Fruit fly (Drosophila melanogaster) whole organism, embryonic: ENCODE measurements around the gene Taf11.

Experiments
- Abd-B ChIP-seq: fragments of 200-800 bp; sonication (Bioruptor generic); optimal IDR thresholded peaks from 2 replicates; lab custom pipeline; 2018; ENCODE audit warnings: missing biosample characterization, mild to moderate bottlenecking, missing genetic modification characterization, moderate library complexity
- CG11247 ChIP-seq: fragments of 200-800 bp; sonication (Bioruptor generic); IDR thresholded peaks from 2 replicates; pipeline ENCODE4 v1.3.6; 2022; ENCODE audit warnings: missing biosample characterization, missing genetic modification characterization
- CG11560 ChIP-seq: fragments of 200-800 bp; sonication (Bioruptor generic); IDR thresholded peaks from 3 replicates; pipeline ENCODE4 v1.3.6; 2022; ENCODE audit warnings: missing biosample characterization, missing genetic modification characterization
- CG14710 ChIP-seq: fragments of 200-800 bp; sonication (Bioruptor generic); optimal IDR thresholded peaks from 3 replicates; lab custom pipeline; 2019; ENCODE audit warnings: missing biosample characterization, mild to moderate bottlenecking, missing genetic modification characterization, moderate library complexity
- CG15479 ChIP-seq: fragments of 200-800 bp; sonication (Bioruptor generic); optimal IDR thresholded peaks from 3 replicates; lab custom pipeline; 2019; ENCODE audit warnings: missing biosample characterization, mild to moderate bottlenecking, missing genetic modification characterization, moderate library complexity
- CG17328 ChIP-seq: fragments of 200-800 bp; sonication (Bioruptor generic); IDR thresholded peaks from 2 replicates; pipeline ENCODE4 v1.3.6; 2022; ENCODE audit warnings: missing biosample characterization, missing genetic modification characterization
- CG1792 ChIP-seq: fragments of 200-800 bp; sonication (Bioruptor generic); optimal IDR thresholded peaks from 2 replicates; lab custom pipeline; 2016; ENCODE audit warnings: missing biosample characterization, missing genetic modification characterization
- CG18764 ChIP-seq: fragments of 200-800 bp; sonication (Bioruptor generic); optimal IDR thresholded peaks from 3 replicates; lab custom pipeline; 2016; ENCODE audit warnings: missing biosample characterization, missing genetic modification characterization
- CG2875 ChIP-seq: fragments of 200-800 bp; sonication (Bioruptor generic); optimal IDR thresholded peaks from 2 replicates; lab custom pipeline; 2017; ENCODE audit warnings: missing biosample characterization, mild to moderate bottlenecking, missing genetic modification characterization, missing genetic modification reagents
- CG32772 ChIP-seq: fragments of 200-800 bp; sonication (Bioruptor generic); IDR thresholded peaks from 2 replicates; pipeline ENCODE4 v1.3.6; 2022; ENCODE audit warnings: missing biosample characterization, missing genetic modification characterization
- CG3281 ChIP-seq: fragments of 200-800 bp; sonication (Bioruptor generic); optimal IDR thresholded peaks from 3 replicates; lab custom pipeline; 2017; ENCODE audit warnings: missing biosample characterization, mild to moderate bottlenecking, missing genetic modification characterization
- CG3838 ChIP-seq: fragments of 200-800 bp; sonication (Bioruptor generic); optimal IDR thresholded peaks from 3 replicates; lab custom pipeline; 2016; ENCODE audit warnings: missing biosample characterization, missing genetic modification characterization
- CG4360 ChIP-seq: fragments of 200-800 bp; sonication (Bioruptor generic); IDR thresholded peaks from 2 replicates; pipeline ENCODE4 v1.3.6; 2022; ENCODE audit warnings: missing biosample characterization, missing genetic modification characterization
- CG5245 ChIP-seq: fragments of 200-800 bp; sonication (Bioruptor generic); optimal IDR thresholded peaks from 3 replicates; lab custom pipeline; 2016; ENCODE audit warnings: missing biosample characterization, missing genetic modification characterization
- CG7271 ChIP-seq: fragments of 200-800 bp; sonication (Bioruptor generic); optimal IDR thresholded peaks from 2 replicates; lab custom pipeline; 2018; ENCODE audit warnings: missing biosample characterization, mild to moderate bottlenecking, missing genetic modification characterization, moderate library complexity
- CG8290 ChIP-seq, 3 experiments: fragments of 200-800 bp; sonication (Bioruptor generic); optimal IDR thresholded peaks; 2 replicates each; lab custom pipeline; 2016 to 2019; ENCODE audit warnings: missing biosample characterization in 3 of 3, missing genetic modification characterization in 3 of 3, mild to moderate bottlenecking in 2 of 3, moderate library complexity in 1 of 3
- CG8765 ChIP-seq: fragments of 200-800 bp; sonication (Bioruptor generic); IDR thresholded peaks from 2 replicates; pipeline ENCODE4 v1.3.6; 2022; ENCODE audit warnings: missing biosample characterization, missing genetic modification characterization
- CG9437 ChIP-seq: fragments of 200-800 bp; sonication (Bioruptor generic); optimal IDR thresholded peaks from 2 replicates; lab custom pipeline; 2018; ENCODE audit warnings: missing biosample characterization, mild to moderate bottlenecking, missing genetic modification characterization
- Eip74EF ChIP-seq, 2 experiments: fragments of 200-800 bp in 1 of 2; fragments of >200 bp in 1 of 2; sonication (Bioruptor generic) in 1 of 2; optimal IDR thresholded peaks; 2 replicates each; lab custom pipeline; 2017 to 2019; ENCODE audit warnings: missing biosample characterization in 2 of 2, missing genetic modification characterization in 2 of 2, mild to moderate bottlenecking in 1 of 2, moderate library complexity in 1 of 2
- Fer3 ChIP-seq: fragments of 200-800 bp; sonication (Bioruptor generic); optimal IDR thresholded peaks from 2 replicates; lab custom pipeline; 2018; ENCODE audit warnings: missing biosample characterization, mild to moderate bottlenecking, missing genetic modification characterization, moderate library complexity
- HLH3B ChIP-seq: fragments of 200-800 bp; sonication (Bioruptor generic); IDR thresholded peaks from 2 replicates; pipeline ENCODE4 v1.3.6; 2022; ENCODE audit warnings: missing biosample characterization, missing genetic modification characterization
- Hey ChIP-seq: fragments of 200-800 bp; sonication (Bioruptor generic); optimal IDR thresholded peaks from 3 replicates; lab custom pipeline; 2018; ENCODE audit warnings: missing biosample characterization, mild to moderate bottlenecking, missing genetic modification characterization
- HmgD ChIP-seq: fragments of 200-800 bp; sonication (Bioruptor generic); optimal IDR thresholded peaks from 3 replicates; lab custom pipeline; 2016; ENCODE audit warnings: missing biosample characterization, missing genetic modification characterization
- Kr ChIP-seq: fragments of 200-800 bp; sonication (Bioruptor generic); optimal IDR thresholded peaks from 2 replicates; lab custom pipeline; 2017; ENCODE audit warnings: missing biosample characterization, mild to moderate bottlenecking, missing genetic modification characterization
- Lim3 ChIP-seq: fragments of 200-800 bp; sonication (Bioruptor generic); IDR thresholded peaks from 2 replicates; pipeline ENCODE4 v1.3.6; 2022; ENCODE audit warnings: missing biosample characterization, missing genetic modification characterization
- Max ChIP-seq: fragments of 200-800 bp; sonication (Bioruptor generic); optimal IDR thresholded peaks from 2 replicates; lab custom pipeline; 2016; ENCODE audit warnings: missing biosample characterization, mild to moderate bottlenecking, missing genetic modification characterization
- Myb ChIP-seq: fragments of 200-800 bp; sonication (Bioruptor generic); optimal IDR thresholded peaks from 2 replicates; lab custom pipeline; 2016; ENCODE audit warnings: missing biosample characterization, missing genetic modification characterization
- NC2β ChIP-seq: fragments of 200-800 bp; sonication (Bioruptor generic); optimal IDR thresholded peaks from 2 replicates; lab custom pipeline; 2016; ENCODE audit warnings: missing biosample characterization, missing genetic modification characterization
- Oaz ChIP-seq: fragments of 200-800 bp; sonication (Bioruptor generic); IDR thresholded peaks from 2 replicates; pipeline ENCODE4 v1.3.6; 2022; ENCODE audit warnings: missing biosample characterization, missing genetic modification characterization
- Sin3A ChIP-seq: fragments of >200 bp; optimal IDR thresholded peaks from 2 replicates; lab custom pipeline; 2018
- Sox100B ChIP-seq: fragments of 200-800 bp; sonication (Bioruptor generic); optimal IDR thresholded peaks from 3 replicates; lab custom pipeline; 2018; ENCODE audit warnings: missing biosample characterization, mild to moderate bottlenecking, missing genetic modification characterization
- bsh ChIP-seq, 2 experiments: fragments of 200-800 bp; sonication (Bioruptor generic); optimal IDR thresholded peaks; 2 replicates each; lab custom pipeline; 2017 to 2018; ENCODE audit warnings: mild to moderate bottlenecking in 2 of 2, missing biosample characterization in 2 of 2, missing genetic modification characterization in 2 of 2, moderate library complexity in 1 of 2
- caup ChIP-seq: fragments of 200-800 bp; sonication (Bioruptor generic); optimal IDR thresholded peaks from 3 replicates; lab custom pipeline; 2017; ENCODE audit warnings: missing biosample characterization, mild to moderate bottlenecking, missing genetic modification characterization, moderate library complexity; ENCODE audit not compliant: severe bottlenecking
- crp ChIP-seq, 2 experiments: fragments of 200-800 bp; sonication (Bioruptor generic); optimal IDR thresholded peaks; 2 replicates in 1 of 2; 3 replicates in 1 of 2; lab custom pipeline; 2017; ENCODE audit warnings: missing biosample characterization in 2 of 2, missing genetic modification characterization in 2 of 2, mild to moderate bottlenecking in 1 of 2, moderate library complexity in 1 of 2
- danr ChIP-seq: fragments of 200-800 bp; sonication (Bioruptor generic); IDR thresholded peaks from 2 replicates; pipeline ENCODE4 v1.3.6; 2022; ENCODE audit warnings: missing biosample characterization, missing genetic modification characterization
- en ChIP-seq: fragments of 200-800 bp; sonication (Bioruptor generic); optimal IDR thresholded peaks from 2 replicates; lab custom pipeline; 2016; ENCODE audit warnings: missing biosample characterization, missing genetic modification characterization
- gro ChIP-seq: fragments of 200-800 bp; sonication (Bioruptor generic); optimal IDR thresholded peaks from 2 replicates; lab custom pipeline; 2016; ENCODE audit warnings: missing biosample characterization, missing genetic modification characterization
- gsb ChIP-seq: fragments of 200-800 bp; sonication (Bioruptor generic); IDR thresholded peaks from 2 replicates; pipeline ENCODE4 v1.3.6; 2022; ENCODE audit warnings: missing biosample characterization, missing genetic modification characterization
- kah ChIP-seq: fragments of 200-800 bp; sonication (Bioruptor generic); optimal IDR thresholded peaks from 2 replicates; lab custom pipeline; 2018; ENCODE audit warnings: missing biosample characterization, mild to moderate bottlenecking, missing genetic modification characterization
- lola ChIP-seq, 3 experiments: fragments of >200 bp in 2 of 3; fragments of 200-800 bp in 1 of 3; sonication (Bioruptor generic) in 1 of 3; optimal IDR thresholded peaks; 2 replicates each; lab custom pipeline; 2017 to 2019; ENCODE audit warnings: missing biosample characterization in 3 of 3, missing genetic modification characterization in 3 of 3, mild to moderate bottlenecking in 1 of 3, moderate library complexity in 1 of 3
- nau ChIP-seq: fragments of 200-800 bp; sonication (Bioruptor generic); optimal IDR thresholded peaks from 3 replicates; lab custom pipeline; 2017; ENCODE audit warnings: missing biosample characterization, mild to moderate bottlenecking, missing genetic modification characterization, missing genetic modification reagents
- nom ChIP-seq: fragments of 200-800 bp; sonication (Bioruptor generic); optimal IDR thresholded peaks from 2 replicates; lab custom pipeline; 2017; ENCODE audit warnings: missing biosample characterization, missing genetic modification characterization, mild to moderate bottlenecking, moderate library complexity, missing genetic modification reagents
- pho ChIP-seq: fragments of 200-800 bp; sonication (Bioruptor generic); optimal IDR thresholded peaks from 2 replicates; lab custom pipeline; 2016; ENCODE audit warnings: missing biosample characterization, missing genetic modification characterization
- repo ChIP-seq: fragments of 200-800 bp; sonication (Bioruptor generic); optimal IDR thresholded peaks from 2 replicates; lab custom pipeline; 2016; ENCODE audit warnings: missing biosample characterization, missing genetic modification characterization
- row ChIP-seq: fragments of 200-800 bp; sonication (Bioruptor generic); IDR thresholded peaks from 3 replicates; pipeline ENCODE4 v1.3.6; 2022; ENCODE audit warnings: missing biosample characterization, missing genetic modification characterization
- sd ChIP-seq: fragments of 200-800 bp; sonication (Bioruptor generic); optimal IDR thresholded peaks from 3 replicates; lab custom pipeline; 2018; ENCODE audit warnings: missing biosample characterization, mild to moderate bottlenecking, missing genetic modification characterization, moderate library complexity
- seq ChIP-seq: fragments of 200-800 bp; sonication (Bioruptor generic); IDR thresholded peaks from 2 replicates; pipeline ENCODE4 v1.3.6; 2022; ENCODE audit warnings: missing biosample characterization, missing genetic modification characterization
- slp2 ChIP-seq: fragments of 200-800 bp; sonication (Bioruptor generic); optimal IDR thresholded peaks from 2 replicates; lab custom pipeline; 2016; ENCODE audit warnings: missing biosample characterization, missing genetic modification characterization
- ssp ChIP-seq: fragments of 200-800 bp; sonication (Bioruptor generic); IDR thresholded peaks from 2 replicates; pipeline ENCODE4 v1.3.6; 2022; ENCODE audit warnings: missing biosample characterization, missing genetic modification characterization
- tll ChIP-seq, 2 experiments: fragments of 200-800 bp in 1 of 2; fragments of >200 bp in 1 of 2; sonication (Bioruptor generic) in 1 of 2; optimal IDR thresholded peaks; 2 replicates each; lab custom pipeline; 2017 to 2019; ENCODE audit warnings: missing biosample characterization in 2 of 2, missing genetic modification characterization in 2 of 2, mild to moderate bottlenecking in 1 of 2, moderate library complexity in 1 of 2

Taf11 gene

dm6 chr2L:9782176-9782581 is 19.1 kb upstream of the Taf11 start, which contains the start of gene IP3K1 (continued):
- TF ChIP-seq gro (peak; percentile 82), Kr (GFP tag; lab: Kevin White, UChicago) (no peak), CG8765 (no peak), lola (GFP tag; optimal IDR thresholded peaks at IDR 0.05; lab: Kevin White, UChicago) (no peak), CG11247 (peak; percentile 48; the same call in 1 of the 2 replicates), CG11560 (tag; lab: Robert Waterston, UW) (no peak), Myb (GFP tag; lab: Kevin White, UChicago) (peak; percentile 0), NC2β (GFP tag; lab: Kevin White, UChicago) (peak; percentile 16), CG32772 (GFP tag; lab: Robert Waterston, UW) (no peak), bsh (GFP tag; optimal IDR thresholded peaks at IDR 0.05; lab: Kevin White, UChicago) (peak in 1 of 2 experiments; percentile 25), CG2875 (GFP tag; lab: Kevin White, UChicago) (peak; percentile 16), Hey (no peak), tll (GFP tag; optimal IDR thresholded peaks at IDR 0.05; lab: Kevin White, UChicago) (no peak), Sin3A (lab: Kevin White, UChicago) (no peak), crp (GFP tag; optimal IDR thresholded peaks at IDR 0.05; lab: Kevin White, UChicago) (no peak), CG1792 (GFP tag; lab: Kevin White, UChicago) (no peak), ssp (GFP tag; lab: Robert Waterston, UW) (no peak), sd (tag; lab: Kevin White, UChicago) (peak; percentile 53), CG15479 (GFP tag; lab: Kevin White, UChicago) (no peak), CG7271 (no peak), CG3838 (GFP tag; lab: Kevin White, UChicago) (no peak), Abd-B (GFP tag; lab: Kevin White, UChicago) (no peak), Eip74EF (GFP tag; optimal IDR thresholded peaks at IDR 0.05; lab: Kevin White, UChicago) (peak in 1 of 2 experiments; percentile 61), CG18764 (GFP tag; lab: Kevin White, UChicago) (no peak), slp2 (GFP tag; lab: Kevin White, UChicago) (no peak), CG3281 (GFP tag; lab: Kevin White, UChicago) (peak; percentile 54), kah (GFP tag; lab: Kevin White, UChicago) (peak; percentile 56), Sox100B (no peak), row (GFP tag; lab: Robert Waterston, UW) (no peak), Max (GFP tag; lab: Kevin White, UChicago) (no peak), CG14710 (no peak), nau (GFP tag; lab: Kevin White, UChicago) (peak; percentile 52), Lim3 (no peak), HLH3B (GFP tag; lab: Robert Waterston, UW) (peak; percentile 43; the same call in 1 of the 2 replicates), Fer3 (tag; lab: Kevin White, UChicago) (no peak), CG9437 (GFP tag; lab: Kevin White, UChicago) (no peak), seq (GFP tag; lab: Robert Waterston, UW) (peak; percentile 43; the same call in 1 of the 2 replicates), nom (GFP tag; lab: Kevin White, UChicago) (peak; percentile 85), HmgD (GFP tag; lab: Kevin White, UChicago) (peak; percentile 53), danr (no peak), pho (GFP tag; lab: Kevin White, UChicago) (no peak), repo (GFP tag; lab: Kevin White, UChicago) (no peak), CG17328 (GFP tag; lab: Robert Waterston, UW) (0 out of 2 replicates have a peak, but pooled peaks have one; percentile 47), caup (GFP tag; lab: Kevin White, UChicago) (peak; percentile 58), Oaz (GFP tag; lab: Robert Waterston, UW) (no peak), gsb (GFP tag; lab: Robert Waterston, UW) (no peak), CG8290 (GFP tag; optimal IDR thresholded peaks at IDR 0.05; lab: Kevin White, UChicago) (peak; percentile 47), CG8290 (tag; optimal IDR thresholded peaks at IDR 0.05; lab: Kevin White, UChicago) (peak in 1 of 2 experiments; percentile 88), en (no peak), CG5245 (GFP tag; lab: Kevin White, UChicago) (no peak), CG4360 (peak; percentile 16; the same call in 1 of the 2 replicates)
